Fruit fly (Drosophila melanogaster) whole organism, pupa: ENCODE results near the gene CG43078.

Experiments
- CG13204 ChIP-seq: fragments of 200-800 bp; sonication (Bioruptor generic); optimal IDR thresholded peaks from 2 replicates; lab custom pipeline; 2018; ENCODE audit warnings: missing biosample characterization, mild to moderate bottlenecking, missing genetic modification characterization, moderate library complexity
- CG15710 ChIP-seq: fragments of 200-800 bp; sonication (Bioruptor generic); optimal IDR thresholded peaks from 2 replicates; lab custom pipeline; 2018; ENCODE audit warnings: missing biosample characterization, mild to moderate bottlenecking, missing genetic modification characterization, moderate library complexity
- CG17806 ChIP-seq: fragments of 200-800 bp; sonication (Bioruptor generic); optimal IDR thresholded peaks from 2 replicates; lab custom pipeline; 2018; ENCODE audit warnings: missing biosample characterization, mild to moderate bottlenecking, missing genetic modification characterization, moderate library complexity
- CG34367 ChIP-seq: fragments of 200-800 bp; sonication (Bioruptor generic); optimal IDR thresholded peaks from 2 replicates; lab custom pipeline; 2018; ENCODE audit warnings: missing biosample characterization, mild to moderate bottlenecking, missing genetic modification characterization
- CG4496 ChIP-seq: fragments of 200-800 bp; sonication (Bioruptor generic); IDR thresholded peaks from 3 replicates; pipeline ENCODE4 v1.3.6; 2022; ENCODE audit warnings: missing biosample characterization, missing genetic modification characterization
- CG8301 ChIP-seq: fragments of 200-800 bp; sonication (Bioruptor generic); optimal IDR thresholded peaks from 2 replicates; lab custom pipeline; 2018; ENCODE audit warnings: missing biosample characterization, mild to moderate bottlenecking, missing genetic modification characterization
- EcR ChIP-seq: fragments of 200-800 bp; sonication (Bioruptor generic); optimal IDR thresholded peaks from 3 replicates; lab custom pipeline; 2019; ENCODE audit warnings: missing biosample characterization, missing genetic modification characterization, mild to moderate bottlenecking, moderate library complexity, missing genetic modification reagents
- Ets98B ChIP-seq: fragments of 200-800 bp; sonication (Bioruptor generic); IDR thresholded peaks from 2 replicates; pipeline ENCODE4 v1.3.6; 2022; ENCODE audit warnings: missing biosample characterization, missing genetic modification characterization
- Snoo ChIP-seq: fragments of 200-800 bp; sonication (Bioruptor generic); optimal IDR thresholded peaks from 3 replicates; lab custom pipeline; 2017; ENCODE audit warnings: missing biosample characterization, mild to moderate bottlenecking, missing genetic modification characterization, inconsistent platforms
- fd96Ca ChIP-seq: fragments of 200-800 bp; sonication (Bioruptor generic); IDR thresholded peaks from 3 replicates; pipeline ENCODE4 v1.3.6; 2022; ENCODE audit warnings: missing biosample characterization, missing genetic modification characterization
- rn ChIP-seq: fragments of 200-800 bp; sonication (Bioruptor generic); IDR thresholded peaks from 2 replicates; pipeline ENCODE4 v1.3.6; 2022; ENCODE audit warnings: missing biosample characterization, missing genetic modification characterization

- no peak for TF ChIP-seq CG17806
- no peak for TF ChIP-seq fd96Ca (GFP tag; lab: Robert Waterston, UW)
- TF ChIP-seq EcR (GFP tag; lab: Kevin White, UChicago): no peak
- TF ChIP-seq CG15710 (tag; lab: Kevin White, UChicago): no peak
- TF ChIP-seq Ets98B (GFP tag; lab: Robert Waterston, UW): no peak
- TF ChIP-seq CG34367: no peak
- no peak for TF ChIP-seq CG8301
- no peak for TF ChIP-seq CG4496 (GFP tag; lab: Robert Waterston, UW)
- TF ChIP-seq rn (GFP tag; lab: Robert Waterston, UW): no peak
- TF ChIP-seq CG13204 (GFP tag; lab: Kevin White, UChicago): no peak
- TF ChIP-seq Snoo (tag; lab: Kevin White, UChicago): no peak
Observed at dm6 chr3L:8616935-8617334, 40.3 kb downstream of the CG43078 start, which contains the start of gene S-Lap1.
